Fruit fly (Drosophila melanogaster) whole organism, embryonic: ENCODE measurements around the gene IntS9.

Experiments
- B-H2 ChIP-seq: fragments of 200-800 bp; sonication (Bioruptor generic); optimal IDR thresholded peaks from 2 replicates; lab custom pipeline; 2018; ENCODE audit warnings: missing biosample characterization, mild to moderate bottlenecking, missing genetic modification characterization
- CG11504 ChIP-seq: fragments of 200-800 bp; sonication (Bioruptor generic); optimal IDR thresholded peaks from 3 replicates; lab custom pipeline; 2019; ENCODE audit warnings: missing biosample characterization, mild to moderate bottlenecking, missing genetic modification characterization, moderate library complexity
- CG12071 ChIP-seq: fragments of 200-800 bp; sonication (Bioruptor generic); optimal IDR thresholded peaks from 3 replicates; lab custom pipeline; 2018; ENCODE audit warnings: missing biosample characterization, mild to moderate bottlenecking, missing genetic modification characterization
- CG12104 ChIP-seq: fragments of 200-800 bp; sonication (Bioruptor generic); optimal IDR thresholded peaks from 3 replicates; lab custom pipeline; 2016; ENCODE audit warnings: missing biosample characterization, missing genetic modification characterization
- CG13287 ChIP-seq: fragments of 200-800 bp; sonication (Bioruptor generic); IDR thresholded peaks from 2 replicates; pipeline ENCODE4 v1.3.6; 2022; ENCODE audit warnings: missing biosample characterization, missing genetic modification characterization; ENCODE audit not compliant: partially characterized antibody
- CG14965 ChIP-seq: fragments of 200-800 bp; sonication (Bioruptor generic); optimal IDR thresholded peaks from 2 replicates; lab custom pipeline; 2016; ENCODE audit warnings: missing biosample characterization, missing genetic modification characterization, borderline replicate concordance
- CG1529 ChIP-seq: fragments of 200-800 bp; sonication (Bioruptor generic); optimal IDR thresholded peaks from 3 replicates; lab custom pipeline; 2018; ENCODE audit warnings: missing biosample characterization, missing genetic modification characterization
- CG15601 ChIP-seq: fragments of 200-800 bp; sonication (Bioruptor generic); optimal IDR thresholded peaks from 3 replicates; lab custom pipeline; 2019; ENCODE audit warnings: missing biosample characterization, mild to moderate bottlenecking, missing genetic modification characterization, moderate library complexity
- CG16813 ChIP-seq: fragments of 200-800 bp; sonication (Bioruptor generic); IDR thresholded peaks from 3 replicates; pipeline ENCODE4 v1.3.6; 2022; ENCODE audit warnings: missing biosample characterization, missing genetic modification characterization; ENCODE audit not compliant: partially characterized antibody
- CG17328 ChIP-seq: fragments of 200-800 bp; sonication (Bioruptor generic); IDR thresholded peaks from 2 replicates; pipeline ENCODE4 v1.3.6; 2022; ENCODE audit warnings: missing biosample characterization, missing genetic modification characterization
- CG18262 ChIP-seq: fragments of 200-800 bp; optimal IDR thresholded peaks from 3 replicates; lab custom pipeline; 2019; ENCODE audit warnings: missing biosample characterization, mild to moderate bottlenecking, missing genetic modification characterization, moderate library complexity
- CG2120 ChIP-seq: fragments of 200-800 bp; sonication (Bioruptor generic); optimal IDR thresholded peaks from 3 replicates; lab custom pipeline; 2016; ENCODE audit warnings: missing biosample characterization, missing genetic modification characterization
- CG2678 ChIP-seq: fragments of 200-800 bp; sonication (Bioruptor generic); optimal IDR thresholded peaks from 3 replicates; lab custom pipeline; 2019; ENCODE audit warnings: missing biosample characterization, mild to moderate bottlenecking, missing genetic modification characterization, moderate library complexity
- CG32532 ChIP-seq: fragments of 200-800 bp; sonication (Bioruptor generic); IDR thresholded peaks from 2 replicates; pipeline ENCODE4 v1.3.6; 2022; ENCODE audit warnings: missing biosample characterization, missing genetic modification characterization
- CG3838 ChIP-seq: fragments of 200-800 bp; sonication (Bioruptor generic); optimal IDR thresholded peaks from 3 replicates; lab custom pipeline; 2016; ENCODE audit warnings: missing biosample characterization, missing genetic modification characterization
- CG42726 ChIP-seq: fragments of 200-800 bp; sonication (Bioruptor generic); IDR thresholded peaks from 2 replicates; pipeline ENCODE4 v1.3.6; 2022; ENCODE audit warnings: missing biosample characterization, missing genetic modification characterization; ENCODE audit not compliant: partially characterized antibody
- CG43689 ChIP-seq: fragments of 200-800 bp; sonication (Bioruptor generic); IDR thresholded peaks from 2 replicates; pipeline ENCODE4 v1.3.6; 2022; ENCODE audit warnings: missing biosample characterization, missing genetic modification characterization
- CG5180 ChIP-seq: fragments of 200-800 bp; sonication (Bioruptor generic); optimal IDR thresholded peaks from 3 replicates; lab custom pipeline; 2017; ENCODE audit warnings: missing biosample characterization, missing genetic modification characterization, mild to moderate bottlenecking, moderate library complexity, missing genetic modification reagents
- CG6272 ChIP-seq: fragments of 200-800 bp; sonication (Bioruptor generic); IDR thresholded peaks from 2 replicates; pipeline ENCODE4 v1.3.6; 2022; ENCODE audit warnings: missing biosample characterization, missing genetic modification characterization
- CG8388 ChIP-seq: fragments of 200-800 bp; sonication (Bioruptor generic); optimal IDR thresholded peaks from 2 replicates; lab custom pipeline; 2019; ENCODE audit warnings: missing biosample characterization, mild to moderate bottlenecking, missing genetic modification characterization, moderate library complexity
- CG9797 ChIP-seq: fragments of 200-800 bp; sonication (Bioruptor generic); optimal IDR thresholded peaks from 3 replicates; lab custom pipeline; 2018; ENCODE audit warnings: missing biosample characterization, mild to moderate bottlenecking, missing genetic modification characterization
- CTCF ChIP-seq: fragments of 200-800 bp; sonication (Bioruptor generic); optimal IDR thresholded peaks from 2 replicates; lab custom pipeline; 2017; ENCODE audit warnings: missing biosample characterization, mild to moderate bottlenecking, missing genetic modification characterization, moderate library complexity
- Fer1 ChIP-seq: fragments of 200-800 bp; sonication (Bioruptor generic); optimal IDR thresholded peaks from 2 replicates; lab custom pipeline; 2017; ENCODE audit warnings: missing biosample characterization, mild to moderate bottlenecking, missing genetic modification characterization
- Gsc ChIP-seq: fragments of 200-800 bp; sonication (Bioruptor generic); IDR thresholded peaks from 2 replicates; pipeline ENCODE4 v1.3.6; 2022; ENCODE audit warnings: missing biosample characterization, missing genetic modification characterization
- Lpt ChIP-seq: fragments of >200 bp; optimal IDR thresholded peaks from 2 replicates; lab custom pipeline; 2018; ENCODE audit warnings: missing biosample characterization, missing genetic modification characterization
- Meics ChIP-seq: fragments of 200-800 bp; sonication (Bioruptor generic); optimal IDR thresholded peaks from 2 replicates; lab custom pipeline; 2017; ENCODE audit warnings: missing biosample characterization, mild to moderate bottlenecking, missing genetic modification characterization
- Mes4 ChIP-seq: fragments of 200-800 bp; sonication (Bioruptor generic); optimal IDR thresholded peaks from 2 replicates; lab custom pipeline; 2016; ENCODE audit warnings: missing biosample characterization, missing genetic modification characterization
- Ptx1 ChIP-seq: fragments of 200-800 bp; sonication (Bioruptor generic); IDR thresholded peaks from 2 replicates; pipeline ENCODE4 v1.3.6; 2022; ENCODE audit warnings: missing biosample characterization, missing genetic modification characterization
- Rfx ChIP-seq: fragments of 200-800 bp; sonication (Bioruptor generic); IDR thresholded peaks from 2 replicates; pipeline ENCODE4 v1.3.6; 2022; ENCODE audit warnings: missing biosample characterization, missing genetic modification characterization
- Scr ChIP-seq: fragments of 200-800 bp; sonication (Bioruptor generic); IDR thresholded peaks from 2 replicates; pipeline ENCODE4 v1.3.6; 2022; ENCODE audit warnings: missing biosample characterization, missing genetic modification characterization; ENCODE audit not compliant: partially characterized antibody
- TFAM ChIP-seq: fragments of 200-800 bp; sonication (Bioruptor generic); optimal IDR thresholded peaks from 2 replicates; lab custom pipeline; 2017; ENCODE audit warnings: missing biosample characterization, missing genetic modification characterization, inconsistent platforms
- amos ChIP-seq: fragments of 200-800 bp; sonication (Bioruptor generic); IDR thresholded peaks from 2 replicates; pipeline ENCODE4 v1.3.6; 2022; ENCODE audit warnings: missing biosample characterization, missing genetic modification characterization; ENCODE audit not compliant: partially characterized antibody
- ap ChIP-seq: fragments of 200-800 bp; sonication (Bioruptor generic); IDR thresholded peaks from 2 replicates; pipeline ENCODE4 v1.3.6; 2022; ENCODE audit warnings: missing biosample characterization, missing genetic modification characterization
- ara ChIP-seq: fragments of 200-800 bp; sonication (Bioruptor generic); IDR thresholded peaks from 2 replicates; pipeline ENCODE4 v1.3.6; 2022; ENCODE audit warnings: missing biosample characterization, missing genetic modification characterization
- bowl ChIP-seq: fragments of 200-800 bp; sonication (Bioruptor generic); IDR thresholded peaks from 2 replicates; pipeline ENCODE4 v1.3.6; 2022; ENCODE audit warnings: missing biosample characterization, missing genetic modification characterization
- corto ChIP-seq: fragments of 200-800 bp; sonication (Bioruptor generic); optimal IDR thresholded peaks from 2 replicates; lab custom pipeline; 2016; ENCODE audit warnings: missing biosample characterization, mild to moderate bottlenecking, missing genetic modification characterization, moderate library complexity
- crp ChIP-seq, 2 experiments: fragments of 200-800 bp; sonication (Bioruptor generic); optimal IDR thresholded peaks; 2 replicates in 1 of 2; 3 replicates in 1 of 2; lab custom pipeline; 2017; ENCODE audit warnings: missing biosample characterization in 2 of 2, missing genetic modification characterization in 2 of 2, mild to moderate bottlenecking in 1 of 2, moderate library complexity in 1 of 2
- emc ChIP-seq: fragments of 200-800 bp; sonication (Bioruptor generic); optimal IDR thresholded peaks from 2 replicates; lab custom pipeline; 2016; ENCODE audit warnings: missing biosample characterization, missing genetic modification characterization
- gro ChIP-seq: fragments of 200-800 bp; sonication (Bioruptor generic); optimal IDR thresholded peaks from 2 replicates; lab custom pipeline; 2016; ENCODE audit warnings: missing biosample characterization, missing genetic modification characterization
- gsb ChIP-seq: fragments of 200-800 bp; sonication (Bioruptor generic); IDR thresholded peaks from 2 replicates; pipeline ENCODE4 v1.3.6; 2022; ENCODE audit warnings: missing biosample characterization, missing genetic modification characterization
- insv ChIP-seq, 2 experiments: fragments of 200-800 bp; sonication (Bioruptor generic); optimal IDR thresholded peaks; 3 replicates each; lab custom pipeline; 2016 to 2018; ENCODE audit warnings: missing biosample characterization in 2 of 2, missing genetic modification characterization in 2 of 2
- oc ChIP-seq: fragments of 200-800 bp; sonication (Bioruptor generic); optimal IDR thresholded peaks from 2 replicates; lab custom pipeline; 2018; ENCODE audit warnings: missing biosample characterization, mild to moderate bottlenecking, missing genetic modification characterization, moderate library complexity
- phol ChIP-seq: fragments of 200-800 bp; sonication (Bioruptor generic); optimal IDR thresholded peaks from 3 replicates; lab custom pipeline; 2018; ENCODE audit warnings: missing biosample characterization, mild to moderate bottlenecking, missing genetic modification characterization, moderate library complexity
- rib ChIP-seq: fragments of 200-800 bp; sonication (Bioruptor generic); IDR thresholded peaks from 2 replicates; pipeline ENCODE4 v1.3.6; 2022; ENCODE audit warnings: missing biosample characterization, missing genetic modification characterization
- run ChIP-seq: fragments of 200-800 bp; sonication (Bioruptor generic); optimal IDR thresholded peaks from 3 replicates; lab custom pipeline; 2018; ENCODE audit warnings: missing biosample characterization, mild to moderate bottlenecking, missing genetic modification characterization
- seq ChIP-seq: fragments of 200-800 bp; sonication (Bioruptor generic); IDR thresholded peaks from 2 replicates; pipeline ENCODE4 v1.3.6; 2022; ENCODE audit warnings: missing biosample characterization, missing genetic modification characterization
- tin ChIP-seq: fragments of 200-800 bp; sonication (Bioruptor generic); optimal IDR thresholded peaks from 3 replicates; lab custom pipeline; 2016; ENCODE audit warnings: missing biosample characterization, missing genetic modification characterization
- toy ChIP-seq: fragments of 200-800 bp; sonication (Bioruptor generic); IDR thresholded peaks from 2 replicates; pipeline ENCODE4 v1.3.6; 2022; ENCODE audit warnings: missing biosample characterization, missing genetic modification characterization
- trh ChIP-seq: fragments of 200-800 bp; sonication (Bioruptor generic); optimal IDR thresholded peaks from 2 replicates; lab custom pipeline; 2016; ENCODE audit warnings: missing biosample characterization, missing genetic modification characterization
- unc-4 ChIP-seq: fragments of 200-800 bp; sonication (Bioruptor generic); IDR thresholded peaks from 2 replicates; pipeline ENCODE4 v1.3.6; 2022; ENCODE audit warnings: missing biosample characterization, missing genetic modification characterization; ENCODE audit not compliant: partially characterized antibody
- yki ChIP-seq: fragments of >200 bp; optimal IDR thresholded peaks from 3 replicates; lab custom pipeline; 2018
- zf30C ChIP-seq: fragments of 200-800 bp; sonication (Bioruptor generic); optimal IDR thresholded peaks from 3 replicates; lab custom pipeline; 2018; ENCODE audit warnings: missing biosample characterization, mild to moderate bottlenecking, missing genetic modification characterization

Gene IntS9

dm6 chr3L:16146539-16146934 lies 41.1 kb upstream of the IntS9 start (continued):
- TF ChIP-seq phol: peak; percentile 14
- peak; percentile 71 for TF ChIP-seq Fer1 (GFP tag; lab: Kevin White, UChicago)
- TF ChIP-seq CG42726 (GFP tag; lab: Robert Waterston, UW): no peak
- TF ChIP-seq CG2120 (GFP tag; lab: Kevin White, UChicago): peak; percentile 71
- peak; percentile 6 for TF ChIP-seq CG18262 (tag; lab: Kevin White, UChicago)
- TF ChIP-seq insv (GFP tag; optimal IDR thresholded peaks at IDR 0.05; lab: Kevin White, UChicago): no peak
- TF ChIP-seq CG17328 (GFP tag; lab: Robert Waterston, UW): no peak
- no peak for TF ChIP-seq CG5180 (GFP tag; lab: Kevin White, UChicago)
- no peak for TF ChIP-seq CG13287 (GFP tag; lab: Robert Waterston, UW)
- no peak for TF ChIP-seq CG14965 (GFP tag; lab: Kevin White, UChicago)
- TF ChIP-seq gro (GFP tag; lab: Kevin White, UChicago): no peak
- TF ChIP-seq Scr (GFP tag; lab: Robert Waterston, UW): no peak
- no peak for TF ChIP-seq ap (GFP tag; lab: Robert Waterston, UW)
- TF ChIP-seq CG9797: no peak
- no peak for TF ChIP-seq CG16813 (GFP tag; lab: Robert Waterston, UW)
- peak; percentile 19 for TF ChIP-seq B-H2 (GFP tag; lab: Kevin White, UChicago)
- TF ChIP-seq Lpt (GFP tag; lab: Kevin White, UChicago): no peak
- no peak for TF ChIP-seq CG15601 (tag; lab: Kevin White, UChicago)
- peak; percentile 69 for TF ChIP-seq CG32532 (GFP tag; lab: Robert Waterston, UW)
- no peak for TF ChIP-seq rib (GFP tag; lab: Robert Waterston, UW)
- TF ChIP-seq CG11504 (tag; lab: Kevin White, UChicago): no peak
- no peak for TF ChIP-seq emc (GFP tag; lab: Kevin White, UChicago)
- TF ChIP-seq zf30C (GFP tag; lab: Kevin White, UChicago): no peak
- no peak for TF ChIP-seq toy (GFP tag; lab: Robert Waterston, UW)
- TF ChIP-seq CG43689 (GFP tag; lab: Robert Waterston, UW): no peak
- no peak for TF ChIP-seq corto (GFP tag; lab: Kevin White, UChicago)
- TF ChIP-seq CTCF (GFP tag; lab: Kevin White, UChicago): no peak
- TF ChIP-seq amos (GFP tag; lab: Robert Waterston, UW): no peak
- TF ChIP-seq CG12071 (GFP tag; lab: Kevin White, UChicago): no peak
- TF ChIP-seq unc-4 (GFP tag; lab: Robert Waterston, UW): no peak
- TF ChIP-seq trh (GFP tag; lab: Kevin White, UChicago): no peak
- no peak for TF ChIP-seq CG1529 (GFP tag; lab: Kevin White, UChicago)
- TF ChIP-seq CG8388 (GFP tag; lab: Kevin White, UChicago): no peak
- TF ChIP-seq bowl (GFP tag; lab: Robert Waterston, UW): no peak
- no peak for TF ChIP-seq CG6272
- TF ChIP-seq yki (lab: Kevin White, UChicago): no peak
- TF ChIP-seq CG12104 (GFP tag; lab: Kevin White, UChicago): no peak
- TF ChIP-seq gsb (GFP tag; lab: Robert Waterston, UW): peak; percentile 41; the same call in 1 of the 2 replicates
- no peak; the same call in 1 of the 2 replicates for TF ChIP-seq seq (GFP tag; lab: Robert Waterston, UW)
- TF ChIP-seq oc (tag; lab: Kevin White, UChicago): no peak
- peak; percentile 77 for TF ChIP-seq CG2678 (tag; lab: Kevin White, UChicago)
- no peak for TF ChIP-seq crp (GFP tag; optimal IDR thresholded peaks at IDR 0.05; lab: Kevin White, UChicago)
- no peak for TF ChIP-seq run (tag; lab: Kevin White, UChicago)
- no peak for TF ChIP-seq CG3838 (GFP tag; lab: Kevin White, UChicago)
- peak; percentile 63; the same call in 1 of the 2 replicates for TF ChIP-seq Ptx1 (GFP tag; lab: Robert Waterston, UW)
- TF ChIP-seq tin (GFP tag; lab: Kevin White, UChicago): no peak
- TF ChIP-seq Rfx (GFP tag; lab: Robert Waterston, UW): peak; percentile 69; the same call in 1 of the 2 replicates
- TF ChIP-seq Mes4 (GFP tag; lab: Kevin White, UChicago): no peak
- TF ChIP-seq ara: no peak
- TF ChIP-seq TFAM (GFP tag; lab: Kevin White, UChicago): no peak
- TF ChIP-seq Meics (GFP tag; lab: Kevin White, UChicago): peak; percentile 58
- TF ChIP-seq Gsc (GFP tag; lab: Robert Waterston, UW): no peak
